Worm (Caenorhabditis elegans): ENCODE measurements around the gene C46C11.3.

Gene C46C11.3

DNA sequence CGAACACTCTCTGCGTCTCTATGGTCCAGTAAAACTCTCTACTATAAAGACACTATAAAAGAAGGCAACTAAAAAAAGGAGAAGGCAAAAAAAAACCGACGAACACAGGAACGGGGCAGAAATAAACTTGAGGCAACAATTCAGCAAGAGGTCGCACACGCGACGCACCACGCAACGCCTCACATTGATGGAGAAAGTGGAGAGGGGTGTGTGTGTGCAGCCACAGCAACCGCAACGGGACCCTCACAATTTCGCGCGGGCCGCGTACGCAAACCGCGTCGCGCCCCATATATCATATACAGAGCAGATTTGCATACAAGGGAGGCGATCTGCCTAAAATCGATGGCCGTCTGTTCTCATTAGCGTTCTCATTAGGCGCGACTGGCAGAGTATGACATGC is 5.3 kb upstream of the C46C11.3 start:
- TF ChIP-seq unc-62 (GFP tag; optimal IDR thresholded peaks at IDR 0.05), result no peak

- no peak for TF ChIP-seq unc-62 (GFP tag; optimal IDR thresholded peaks at IDR 0.05)
These were observed 2.5 kb upstream of the C46C11.3 start, which contains the start of gene pqn-65 for ce11 chrX:4619582-4619981. TSS of gene pqn-65 (minus strand) at chrX:4619635.

DNA sequence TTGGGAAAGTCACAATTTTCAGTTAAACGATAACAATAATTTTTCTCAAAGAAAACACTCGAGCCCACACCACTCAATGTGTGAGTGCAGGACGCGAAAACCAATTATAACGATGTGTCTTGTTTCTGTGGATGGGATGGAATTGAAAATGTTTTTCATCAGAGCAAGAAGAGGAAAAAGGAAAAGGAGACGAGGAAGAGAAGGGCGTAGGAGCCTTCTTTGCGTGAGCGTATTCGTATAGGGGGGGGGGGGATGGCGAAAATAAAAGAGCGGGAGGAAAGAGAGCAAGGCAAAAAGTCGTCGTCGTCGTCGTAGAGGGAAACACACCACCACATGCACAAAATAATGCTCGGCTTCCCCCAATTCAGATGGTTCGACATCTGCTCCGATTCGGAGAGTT is 2.1 kb upstream of the C46C11.3 start:
- TF ChIP-seq unc-62 (GFP tag; optimal IDR thresholded peaks at IDR 0.05), result no peak

DNA sequence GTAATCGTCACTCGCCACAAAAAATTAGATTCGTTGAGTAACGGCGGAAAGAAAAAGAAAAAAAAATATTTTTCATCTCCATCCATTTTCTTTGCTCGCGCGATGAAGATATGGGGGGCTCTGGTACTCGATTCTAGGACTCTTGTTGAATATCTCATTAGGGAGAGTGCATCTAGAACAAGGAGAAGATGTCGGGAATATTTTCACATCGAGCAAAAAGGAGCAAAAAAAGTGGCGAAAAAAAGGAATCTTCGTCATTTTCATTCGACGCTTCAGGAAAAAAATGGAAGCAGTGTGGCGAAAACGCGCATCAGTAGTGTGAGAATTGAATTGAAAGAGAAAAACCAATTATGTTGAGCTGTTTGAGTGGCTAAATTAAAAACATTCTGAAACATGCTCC is 1.6 kb downstream of the C46C11.3 start:
- no peak for TF ChIP-seq unc-62 (GFP tag; optimal IDR thresholded peaks at IDR 0.05)

- no peak for TF ChIP-seq unc-62 (GFP tag; optimal IDR thresholded peaks at IDR 0.05)
These were observed 3.0 kb downstream of the C46C11.3 start for ce11 chrX:4625080-4625479.

DNA sequence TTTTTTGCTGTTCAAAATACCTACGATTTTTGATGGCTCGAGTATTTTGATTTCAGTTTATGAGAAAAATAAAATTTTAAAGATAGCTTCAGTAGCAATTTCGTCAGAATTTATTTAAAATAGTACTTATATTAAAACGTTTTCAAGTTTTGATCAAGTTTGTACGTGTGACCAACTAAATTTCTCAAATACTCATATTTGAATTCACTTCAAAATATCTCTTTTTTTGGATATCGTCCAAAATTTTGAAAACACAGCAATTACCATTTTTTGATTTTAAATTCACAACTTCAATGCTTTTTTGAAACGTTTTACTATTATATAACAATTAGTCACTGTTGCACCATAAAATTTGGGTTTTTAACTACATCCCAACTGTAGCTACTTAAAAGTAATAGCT is 4.8 kb downstream of the C46C11.3 start:
- no peak for TF ChIP-seq unc-62 (GFP tag; optimal IDR thresholded peaks at IDR 0.05)

DNA sequence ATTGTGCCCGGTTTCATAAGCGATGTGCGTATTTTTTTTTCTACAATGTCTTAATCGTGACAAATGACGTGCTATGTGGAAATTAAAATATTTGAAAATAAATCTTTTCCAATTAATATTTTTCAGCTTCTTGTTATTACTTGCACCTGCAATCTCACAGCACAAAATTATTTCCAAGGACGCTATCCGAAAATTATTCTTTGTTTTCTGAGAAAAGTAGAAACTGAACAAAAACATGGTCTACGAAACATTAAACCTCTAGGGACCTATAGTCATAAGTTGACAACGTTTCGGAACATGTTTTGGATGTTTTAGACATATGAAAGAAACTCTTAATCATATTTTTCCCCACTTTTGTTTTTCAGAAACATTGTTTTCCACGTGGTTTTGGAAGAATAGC is 6.2 kb downstream of the C46C11.3 start:
- no peak for TF ChIP-seq unc-62 (GFP tag; optimal IDR thresholded peaks at IDR 0.05)

ce11 chrX:4628817-4629575 is 6.9 kb downstream of the C46C11.3 start:
- no peak for TF ChIP-seq unc-62 (GFP tag; optimal IDR thresholded peaks at IDR 0.05)

- no peak for TF ChIP-seq unc-62 (GFP tag; optimal IDR thresholded peaks at IDR 0.05)
These were observed 10.0 kb downstream of the C46C11.3 start, which contains the start of gene slcr-46.1 for ce11 chrX:4632088-4632487. TSS of gene slcr-46.1 (plus strand) at chrX:4632361.

- TF ChIP-seq unc-62 (GFP tag; optimal IDR thresholded peaks at IDR 0.05), result no peak
These were observed 13.5 kb downstream of the C46C11.3 start for ce11 chrX:4635643-4636042.

- no peak for TF ChIP-seq unc-62 (GFP tag; optimal IDR thresholded peaks at IDR 0.05)
These were observed 14.0 kb downstream of the C46C11.3 start for ce11 chrX:4636143-4636542.

- TF ChIP-seq unc-62 (GFP tag; optimal IDR thresholded peaks at IDR 0.05), result no peak
These were observed 14.7 kb downstream of the C46C11.3 start, which contains the start of gene hosl-1 for ce11 chrX:4636821-4637220. TSS of gene hosl-1 (plus strand) at chrX:4637121.

- TF ChIP-seq unc-62 (GFP tag; optimal IDR thresholded peaks at IDR 0.05), result no peak
These were observed 25.0 kb downstream of the C46C11.3 start, which contains the start of gene C46C11.4 for ce11 chrX:4647104-4647503. TSS of gene C46C11.4 (minus strand) at chrX:4647204.

DNA sequence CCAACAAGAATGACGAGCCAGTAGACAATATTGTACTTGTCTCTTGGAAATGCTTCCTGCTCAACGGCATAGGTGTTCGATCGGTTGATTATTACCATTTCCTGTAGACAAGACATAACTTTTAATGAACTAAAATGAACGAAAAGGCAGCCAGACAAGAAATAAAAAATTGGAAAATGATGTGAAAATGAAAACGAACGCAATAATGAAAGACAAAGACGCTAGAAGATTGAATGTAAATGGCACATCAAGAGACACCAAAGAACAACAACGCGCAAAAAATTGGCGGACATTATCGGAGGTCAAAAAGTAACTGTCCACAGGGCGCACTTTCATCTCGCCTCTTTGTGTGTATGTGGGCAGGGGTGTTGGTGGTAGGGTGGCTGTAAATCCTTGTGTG is 27.0 kb downstream of the C46C11.3 start, which contains the start of gene ent-5:
TSS of gene ent-5 (minus strand) at position 101 of the 400 bp plus-strand sequence.
- no peak for TF ChIP-seq unc-62 (GFP tag; optimal IDR thresholded peaks at IDR 0.05)

ce11 chrX:4651428-4651827 is 29.3 kb downstream of the C46C11.3 start:
- no peak for TF ChIP-seq unc-62 (GFP tag; optimal IDR thresholded peaks at IDR 0.05)

ce11 chrX:4652950-4653349 is 30.8 kb downstream of the C46C11.3 start:
- TF ChIP-seq unc-62 (GFP tag; optimal IDR thresholded peaks at IDR 0.05), result no peak

- no peak for TF ChIP-seq unc-62 (GFP tag; optimal IDR thresholded peaks at IDR 0.05)
These were observed 31.9 kb downstream of the C46C11.3 start, which contains the start of gene ceh-1 for ce11 chrX:4654057-4654456. TSS of gene ceh-1 (minus strand) at chrX:4654157.
